Fruit fly (Drosophila melanogaster) whole organism, adult: ENCODE data around the gene CG11854.

Source experiments
- CG14711 ChIP-seq: fragments of 200-800 bp; sonication (Bioruptor generic); optimal IDR thresholded peaks from 2 replicates; lab custom pipeline; 2018; ENCODE audit warnings: missing biosample characterization, mild to moderate bottlenecking, missing genetic modification characterization, moderate library complexity
- CG5204 ChIP-seq: fragments of 200-800 bp; sonication (Bioruptor generic); optimal IDR thresholded peaks from 2 replicates; lab custom pipeline; 2016; ENCODE audit warnings: missing biosample characterization, missing genetic modification characterization
- CG7101 ChIP-seq: fragments of 200-800 bp; sonication (Bioruptor generic); optimal IDR thresholded peaks from 2 replicates; lab custom pipeline; 2018; ENCODE audit warnings: missing biosample characterization, mild to moderate bottlenecking, missing genetic modification characterization, moderate library complexity
- Clk ChIP-seq: fragments of 200-800 bp; sonication (Bioruptor generic); optimal IDR thresholded peaks from 2 replicates; lab custom pipeline; 2017; ENCODE audit warnings: missing biosample characterization, missing genetic modification characterization
- bab1 ChIP-seq: fragments of 200-800 bp; sonication (Bioruptor generic); optimal IDR thresholded peaks from 3 replicates; lab custom pipeline; 2019; ENCODE audit warnings: missing biosample characterization, mild to moderate bottlenecking, missing genetic modification characterization, moderate library complexity
- kay ChIP-seq: fragments of 200-800 bp; sonication (Bioruptor generic); peaks from one replicate; lab custom pipeline; 2016; ENCODE audit warnings: missing biosample characterization, missing genetic modification characterization, borderline replicate concordance

DNA sequence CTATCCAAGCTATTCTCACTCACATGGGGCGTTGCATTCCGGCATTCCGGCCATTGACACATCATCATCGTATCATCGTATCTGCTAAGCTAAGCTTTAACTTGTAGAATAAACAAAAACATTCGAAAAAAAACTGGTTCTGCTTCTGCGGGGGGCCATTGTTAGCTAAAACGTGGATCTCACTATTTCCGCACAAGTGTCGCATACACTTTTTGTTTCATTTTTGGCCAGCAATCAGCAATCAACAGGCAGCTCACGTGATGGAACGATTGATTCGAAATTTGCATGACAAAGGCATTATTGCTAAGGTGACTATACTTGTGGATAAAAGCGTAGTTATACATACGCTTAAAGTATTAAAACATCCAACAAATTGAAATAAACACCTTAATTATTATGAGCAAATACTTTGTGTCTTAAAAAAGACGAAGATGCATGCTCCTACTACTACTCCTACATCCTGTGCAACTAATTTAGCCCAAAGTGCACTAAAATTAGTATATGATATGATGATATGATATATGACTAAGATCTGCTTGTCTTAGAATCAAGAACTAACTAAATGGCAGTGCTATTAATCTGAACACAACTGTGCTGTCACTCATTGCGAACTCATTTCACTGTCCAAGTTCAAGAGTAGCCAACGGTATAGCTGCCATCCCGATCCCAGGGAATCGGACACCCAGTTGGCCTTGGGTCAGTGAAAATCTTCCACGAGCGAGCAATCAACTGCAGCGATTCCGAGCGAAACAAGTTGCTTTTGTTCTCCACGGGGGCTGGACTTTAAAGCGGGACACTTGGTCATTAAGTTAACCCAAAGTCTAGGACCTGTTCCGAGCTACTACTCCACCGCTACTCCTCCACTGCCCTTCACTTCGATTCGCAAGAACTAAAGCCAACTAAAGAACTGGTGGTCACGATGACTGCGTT, 2.8 kb upstream of the CG11854 start:
- TF ChIP-seq CG7101 (tag; lab: Kevin White, UChicago) (no peak), bab1 (GFP tag; lab: Kevin White, UChicago) (no peak), Clk (GFP tag; lab: Kevin White, UChicago) (no peak), CG5204 (GFP tag; lab: Kevin White, UChicago) (no peak), kay (no peak), CG14711 (tag; lab: Kevin White, UChicago) (no peak)
